Fruit fly (Drosophila melanogaster) whole organism, prepupa: Measurements from ENCODE around the gene CG7573.

Source experiments
- Blimp-1 ChIP-seq: fragments of 200-800 bp; sonication (Bioruptor generic); optimal IDR thresholded peaks from 3 replicates; lab custom pipeline; 2017; ENCODE audit warnings: missing biosample characterization, missing genetic modification characterization, mild to moderate bottlenecking, moderate library complexity, missing genetic modification reagents
- CG10631 ChIP-seq: fragments of 200-800 bp; sonication (Bioruptor generic); optimal IDR thresholded peaks from 2 replicates; lab custom pipeline; 2016; ENCODE audit warnings: missing biosample characterization, missing genetic modification characterization
- CG10669 ChIP-seq: fragments of 200-800 bp; sonication (Bioruptor generic); optimal IDR thresholded peaks from 3 replicates; lab custom pipeline; 2018; ENCODE audit warnings: missing biosample characterization, mild to moderate bottlenecking, missing genetic modification characterization, moderate library complexity
- CG11294 ChIP-seq: fragments of 200-800 bp; sonication (Bioruptor generic); IDR thresholded peaks from 2 replicates; pipeline ENCODE4 v1.3.6; 2022; ENCODE audit warnings: missing biosample characterization, missing genetic modification characterization
- CG11762 ChIP-seq: fragments of 200-800 bp; sonication (Bioruptor generic); optimal IDR thresholded peaks from 3 replicates; lab custom pipeline; 2016; ENCODE audit warnings: missing biosample characterization, missing genetic modification characterization; ENCODE audit not compliant: insufficient read depth
- CG11902 ChIP-seq: fragments of 200-800 bp; sonication (Bioruptor generic); optimal IDR thresholded peaks from 3 replicates; lab custom pipeline; 2016; ENCODE audit warnings: missing biosample characterization, missing genetic modification characterization
- CG15336 ChIP-seq: fragments of 200-800 bp; sonication (Bioruptor generic); IDR thresholded peaks from 2 replicates; pipeline ENCODE4 v1.3.6; 2022; ENCODE audit warnings: missing biosample characterization, missing genetic modification characterization
- CG1621 ChIP-seq: fragments of 200-800 bp; sonication (Bioruptor generic); optimal IDR thresholded peaks from 3 replicates; lab custom pipeline; 2018; ENCODE audit warnings: missing biosample characterization, mild to moderate bottlenecking, missing genetic modification characterization
- CG16779 ChIP-seq: fragments of 200-800 bp; sonication (Bioruptor generic); optimal IDR thresholded peaks from 3 replicates; lab custom pipeline; 2017; ENCODE audit warnings: missing biosample characterization, mild to moderate bottlenecking, missing genetic modification characterization
- CG31627 ChIP-seq: fragments of 200-800 bp; sonication (Bioruptor generic); optimal IDR thresholded peaks from 3 replicates; lab custom pipeline; 2016; ENCODE audit warnings: missing biosample characterization, missing genetic modification characterization
- CG32006 ChIP-seq: fragments of 200-800 bp; sonication (Bioruptor generic); optimal IDR thresholded peaks from 3 replicates; lab custom pipeline; 2017; ENCODE audit warnings: missing biosample characterization, mild to moderate bottlenecking, missing genetic modification characterization
- CG34406 ChIP-seq: fragments of 200-800 bp; sonication (Bioruptor generic); optimal IDR thresholded peaks from 3 replicates; lab custom pipeline; 2016; ENCODE audit warnings: missing biosample characterization, missing genetic modification characterization
- CG3919 ChIP-seq: fragments of 200-800 bp; sonication (Bioruptor generic); optimal IDR thresholded peaks from 3 replicates; lab custom pipeline; 2016; ENCODE audit warnings: missing biosample characterization, missing genetic modification characterization
- CG6163 ChIP-seq: fragments of 200-800 bp; sonication (Bioruptor generic); IDR thresholded peaks from 3 replicates; pipeline ENCODE4 v1.3.6; 2022; ENCODE audit warnings: missing biosample characterization, missing genetic modification characterization
- CG6276 ChIP-seq: fragments of 200-800 bp; sonication (Bioruptor generic); optimal IDR thresholded peaks from 2 replicates; lab custom pipeline; 2017; ENCODE audit warnings: missing biosample characterization, mild to moderate bottlenecking, missing genetic modification characterization
- CG6792 ChIP-seq: fragments of 200-800 bp; sonication (Bioruptor generic); optimal IDR thresholded peaks from 3 replicates; lab custom pipeline; 2016; ENCODE audit warnings: missing biosample characterization, missing genetic modification characterization
- CG6808 ChIP-seq: fragments of 200-800 bp; sonication (Bioruptor generic); optimal IDR thresholded peaks from 3 replicates; lab custom pipeline; 2017; ENCODE audit warnings: missing biosample characterization, missing genetic modification characterization, mild to moderate bottlenecking, moderate library complexity, missing genetic modification reagents
- CG7368 ChIP-seq: fragments of 200-800 bp; sonication (Bioruptor generic); optimal IDR thresholded peaks from 3 replicates; lab custom pipeline; 2016; ENCODE audit warnings: missing biosample characterization, missing genetic modification characterization
- CG8319 ChIP-seq: fragments of 200-800 bp; sonication (Bioruptor generic); optimal IDR thresholded peaks from 3 replicates; lab custom pipeline; 2016; ENCODE audit warnings: missing biosample characterization, missing genetic modification characterization
- CG8632 ChIP-seq: fragments of 200-800 bp; sonication (Bioruptor generic); optimal IDR thresholded peaks from 3 replicates; lab custom pipeline; 2016; ENCODE audit warnings: missing biosample characterization, missing genetic modification characterization
- CG9139 ChIP-seq: fragments of 200-800 bp; sonication (Bioruptor generic); optimal IDR thresholded peaks from 3 replicates; lab custom pipeline; 2017; ENCODE audit warnings: missing biosample characterization, mild to moderate bottlenecking, missing genetic modification characterization
- Eip75B ChIP-seq: fragments of 200-800 bp; sonication (Bioruptor generic); optimal IDR thresholded peaks from 3 replicates; lab custom pipeline; 2016; ENCODE audit warnings: missing biosample characterization, missing genetic modification characterization
- Eip78C ChIP-seq: fragments of 200-800 bp; sonication (Bioruptor generic); peaks from one replicate; lab custom pipeline; 2016; ENCODE audit warnings: missing biosample characterization, missing genetic modification characterization
- Ets21C ChIP-seq: fragments of 200-800 bp; sonication (Bioruptor generic); optimal IDR thresholded peaks from 3 replicates; lab custom pipeline; 2016; ENCODE audit warnings: missing biosample characterization, missing genetic modification characterization
- Ets96B ChIP-seq: fragments of 200-800 bp; optimal IDR thresholded peaks from 2 replicates; lab custom pipeline; 2019; ENCODE audit warnings: missing biosample characterization, mild to moderate bottlenecking, missing genetic modification characterization, moderate library complexity
- Gug ChIP-seq: fragments of 200-800 bp; sonication (Bioruptor generic); IDR thresholded peaks from 2 replicates; pipeline ENCODE4 v1.3.6; 2022; ENCODE audit warnings: missing biosample characterization, missing genetic modification characterization
- Hr38 ChIP-seq: sonication (Bioruptor generic); optimal IDR thresholded peaks from 2 replicates; lab custom pipeline; 2016; ENCODE audit warnings: missing biosample characterization, missing genetic modification characterization
- Hr39 ChIP-seq: fragments of 200-800 bp; sonication (Bioruptor generic); optimal IDR thresholded peaks from 2 replicates; lab custom pipeline; 2016; ENCODE audit warnings: missing biosample characterization, missing genetic modification characterization
- Hr4 ChIP-seq: fragments of 200-800 bp; sonication (Bioruptor generic); optimal IDR thresholded peaks from 3 replicates; lab custom pipeline; 2016; ENCODE audit warnings: missing biosample characterization, missing genetic modification characterization
- Lpt ChIP-seq: fragments of 200-800 bp; sonication (Bioruptor generic); optimal IDR thresholded peaks from 3 replicates; lab custom pipeline; 2016; ENCODE audit warnings: missing biosample characterization, missing genetic modification characterization
- Met ChIP-seq: fragments of 200-800 bp; sonication (Bioruptor generic); optimal IDR thresholded peaks from 3 replicates; lab custom pipeline; 2016; ENCODE audit warnings: missing biosample characterization, missing genetic modification characterization
- OdsH ChIP-seq: fragments of 200-800 bp; sonication (Bioruptor generic); optimal IDR thresholded peaks from 3 replicates; lab custom pipeline; 2016; ENCODE audit warnings: missing biosample characterization, missing genetic modification characterization
- Smox ChIP-seq: fragments of 200-800 bp; sonication (Bioruptor generic); optimal IDR thresholded peaks from 3 replicates; lab custom pipeline; 2016; ENCODE audit warnings: missing biosample characterization, missing genetic modification characterization
- Sox102F ChIP-seq: fragments of 200-800 bp; sonication (Bioruptor generic); optimal IDR thresholded peaks from 2 replicates; lab custom pipeline; 2016; ENCODE audit warnings: missing biosample characterization, mild to moderate bottlenecking, missing genetic modification characterization
- Sox15 ChIP-seq: fragments of 200-800 bp; sonication (Bioruptor generic); optimal IDR thresholded peaks from 3 replicates; lab custom pipeline; 2016; ENCODE audit warnings: missing biosample characterization, missing genetic modification characterization
- achi ChIP-seq: fragments of 200-800 bp; sonication (Bioruptor generic); optimal IDR thresholded peaks from 3 replicates; lab custom pipeline; 2016; ENCODE audit warnings: missing biosample characterization, missing genetic modification characterization
- acj6 ChIP-seq: fragments of 200-800 bp; sonication (Bioruptor generic); optimal IDR thresholded peaks from 3 replicates; lab custom pipeline; 2016; ENCODE audit warnings: missing biosample characterization, missing genetic modification characterization
- dsx ChIP-seq: fragments of 200-800 bp; optimal IDR thresholded peaks from 3 replicates; lab custom pipeline; 2019; ENCODE audit warnings: missing biosample characterization, mild to moderate bottlenecking, missing genetic modification characterization, moderate library complexity; ENCODE audit not compliant: poor library complexity, severe bottlenecking
- eg ChIP-seq: fragments of 200-800 bp; sonication (Bioruptor generic); IDR thresholded peaks from 3 replicates; pipeline ENCODE4 v1.3.6; 2022; ENCODE audit warnings: missing biosample characterization, missing genetic modification characterization
- fd85E ChIP-seq: fragments of 200-800 bp; sonication (Bioruptor generic); optimal IDR thresholded peaks from 3 replicates; lab custom pipeline; 2016; ENCODE audit warnings: missing biosample characterization, missing genetic modification characterization
- fkh ChIP-seq: fragments of 200-800 bp; sonication (Bioruptor generic); optimal IDR thresholded peaks from 3 replicates; lab custom pipeline; 2017; ENCODE audit warnings: missing biosample characterization, mild to moderate bottlenecking, missing genetic modification characterization, moderate library complexity
- lz ChIP-seq: fragments of 200-800 bp; sonication (Bioruptor generic); optimal IDR thresholded peaks from 3 replicates; lab custom pipeline; 2016; ENCODE audit warnings: missing biosample characterization, missing genetic modification characterization
- net ChIP-seq: fragments of 200-800 bp; sonication (Bioruptor generic); optimal IDR thresholded peaks from 3 replicates; lab custom pipeline; 2016; ENCODE audit warnings: missing biosample characterization, missing genetic modification characterization
- pdm3 ChIP-seq: fragments of 200-800 bp; sonication (Bioruptor generic); optimal IDR thresholded peaks from 3 replicates; lab custom pipeline; 2016; ENCODE audit warnings: missing biosample characterization, missing genetic modification characterization
- spab ChIP-seq: fragments of 200-800 bp; sonication (Bioruptor generic); optimal IDR thresholded peaks from 2 replicates; lab custom pipeline; 2017; ENCODE audit warnings: missing biosample characterization, mild to moderate bottlenecking, missing genetic modification characterization, missing genetic modification reagents
- ss ChIP-seq, 2 experiments: fragments of 200-800 bp; sonication (Bioruptor generic); optimal IDR thresholded peaks; 2 replicates in 1 of 2; 3 replicates in 1 of 2; lab custom pipeline; 2017 to 2018; ENCODE audit warnings: mild to moderate bottlenecking in 2 of 2, missing biosample characterization in 2 of 2, missing genetic modification characterization in 2 of 2, moderate library complexity in 1 of 2
- topi ChIP-seq: fragments of 200-800 bp; sonication (Bioruptor generic); optimal IDR thresholded peaks from 3 replicates; lab custom pipeline; 2016; ENCODE audit warnings: missing biosample characterization, missing genetic modification characterization

The CG7573 gene

DNA sequence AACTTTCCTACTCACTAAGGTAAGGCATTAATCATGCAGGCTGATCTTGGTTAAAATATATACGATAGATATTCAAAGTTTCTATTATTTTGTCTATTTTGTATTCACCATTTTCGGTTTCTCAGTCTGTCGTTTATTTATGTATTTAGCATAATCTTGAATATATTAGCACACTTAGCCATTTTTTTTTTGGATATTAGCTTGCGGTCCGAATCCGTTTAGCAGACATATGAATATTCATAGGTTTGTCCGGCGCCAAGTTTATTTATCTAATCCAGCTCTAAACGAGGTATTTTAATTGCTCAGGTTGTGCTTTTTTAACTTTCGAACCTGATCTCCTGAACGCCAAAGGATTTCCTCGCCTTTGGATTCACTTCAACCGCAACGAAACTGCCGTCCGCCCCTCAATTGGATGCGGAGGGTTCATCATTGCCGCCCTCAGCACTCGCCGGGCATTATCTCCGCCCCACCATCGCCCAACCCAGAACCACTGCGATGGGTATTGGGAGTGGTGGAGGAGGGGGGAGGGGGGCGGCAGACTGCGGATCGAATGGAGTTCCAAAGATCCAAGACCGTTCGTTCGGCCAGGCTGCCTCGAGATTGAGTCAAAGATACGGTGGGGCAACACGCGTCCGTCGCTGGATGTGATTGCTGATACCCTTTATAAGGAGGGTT is 11.8 kb downstream of the CG7573 start (continued):
- TF ChIP-seq CG6808 (GFP tag; lab: Kevin White, UChicago) (peak; percentile 31), CG6163 (GFP tag; lab: Robert Waterston, UW) (peak; percentile 71), Blimp-1 (no peak), CG34406 (GFP tag; lab: Kevin White, UChicago) (no peak), Hr39 (GFP tag; lab: Kevin White, UChicago) (no peak), CG8319 (GFP tag; lab: Kevin White, UChicago) (no peak), CG10631 (no peak), dsx (GFP tag; lab: Kevin White, UChicago) (peak; percentile 3), Ets21C (no peak), Smox (no peak), Met (GFP tag; lab: Kevin White, UChicago) (peak; percentile 3), CG15336 (no peak), Gug (GFP tag; lab: Robert Waterston, UW) (peak; percentile 31; the same call in 1 of the 2 replicates), CG31627 (GFP tag; lab: Kevin White, UChicago) (peak; percentile 11), fkh (GFP tag; lab: Kevin White, UChicago) (no peak), topi (GFP tag; lab: Kevin White, UChicago) (peak; percentile 19), CG11902 (GFP tag; lab: Kevin White, UChicago) (no peak), CG10669 (GFP tag; lab: Kevin White, UChicago) (no peak), CG9139 (peak; percentile 42), ss (GFP tag; optimal IDR thresholded peaks at IDR 0.05; lab: Kevin White, UChicago) (peak; percentile 6 to 10), Ets96B (peak; percentile 1), lz (GFP tag; lab: Kevin White, UChicago) (no peak), fd85E (GFP tag; lab: Kevin White, UChicago) (no peak), eg (GFP tag; lab: Robert Waterston, UW) (peak; percentile 13; the same call in 1 of the 3 replicates), CG3919 (peak; percentile 27), pdm3 (GFP tag; lab: Kevin White, UChicago) (no peak), CG11294 (0 out of 2 replicates have a peak, but pooled peaks have one; percentile 23), Sox102F (no peak), OdsH (GFP tag; lab: Kevin White, UChicago) (no peak), Sox15 (no peak), net (GFP tag; lab: Kevin White, UChicago) (no peak)
- TF ChIP-seq, all 60 proteins: peak for 18

DNA sequence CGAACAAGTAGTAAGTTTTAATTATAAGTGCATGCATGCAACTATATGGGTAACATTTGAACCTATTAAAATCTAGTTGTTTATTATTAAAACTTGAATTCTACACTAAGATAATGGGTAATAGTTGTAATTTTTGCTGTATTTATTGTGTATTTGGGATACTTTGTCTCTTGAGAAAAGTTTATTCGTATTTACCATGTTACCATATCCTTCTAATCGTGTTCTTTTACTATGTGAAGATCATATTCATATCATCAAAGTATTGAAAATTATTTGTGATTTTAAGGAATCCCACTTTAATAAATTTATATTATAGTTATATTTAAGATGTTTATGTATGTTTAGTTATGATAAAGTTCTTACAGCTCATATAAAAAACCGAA is 12.3 kb downstream of the CG7573 start:
- TF ChIP-seq CG3919 = no peak
- peak; percentile 3 for TF ChIP-seq achi

DNA sequence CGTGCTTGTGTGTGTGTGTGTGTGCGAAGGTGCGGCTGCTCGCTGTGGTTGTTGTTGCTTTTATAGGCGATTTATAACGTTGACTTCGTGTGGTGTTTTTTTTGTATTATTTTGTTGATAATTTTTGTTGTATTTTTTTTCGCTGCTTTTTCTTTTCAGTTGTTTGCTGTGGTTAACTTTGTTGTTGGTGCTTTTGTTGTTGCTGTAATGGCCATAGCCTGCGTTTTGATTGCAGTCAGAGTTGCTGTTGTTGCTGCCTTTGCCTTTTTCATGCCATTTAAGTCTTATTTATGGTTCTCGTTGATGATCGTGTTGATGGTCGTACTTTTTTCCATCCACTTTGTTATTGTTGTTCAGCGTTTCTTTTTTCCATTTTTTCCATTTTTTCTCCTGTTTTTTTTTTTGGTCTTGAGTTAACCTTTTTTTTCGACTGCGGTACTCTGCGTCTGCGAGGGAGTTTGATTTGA is 13.0 kb downstream of the CG7573 start:
- TF ChIP-seq Eip75B (GFP tag; lab: Kevin White, UChicago) (peak; percentile 77), Hr38 (GFP tag; lab: Kevin White, UChicago) (no peak), Gug (GFP tag; lab: Robert Waterston, UW) (0 out of 2 replicates have a peak, but pooled peaks have one; percentile 21), fkh (GFP tag; lab: Kevin White, UChicago) (no peak), CG6792 (GFP tag; lab: Kevin White, UChicago) (peak; percentile 67), Hr4 (GFP tag; lab: Kevin White, UChicago) (no peak), Lpt (GFP tag; lab: Kevin White, UChicago) (peak; percentile 88), Smox (no peak), CG6276 (peak; percentile 70), CG10669 (GFP tag; lab: Kevin White, UChicago) (peak; percentile 57), lz (GFP tag; lab: Kevin White, UChicago) (no peak), CG8632 (GFP tag; lab: Kevin White, UChicago) (peak; percentile 58), CG11762 (GFP tag; lab: Kevin White, UChicago) (peak; percentile 47), CG7368 (GFP tag; lab: Kevin White, UChicago) (peak; percentile 42), fd85E (GFP tag; lab: Kevin White, UChicago) (peak; percentile 7), Eip78C (peak; percentile 94), eg (GFP tag; lab: Robert Waterston, UW) (peak; percentile 87), CG16779 (tag; lab: Kevin White, UChicago) (peak; percentile 91), CG15336 (peak; percentile 78), acj6 (GFP tag; lab: Kevin White, UChicago) (peak; percentile 26), CG32006 (GFP tag; lab: Kevin White, UChicago) (no peak), CG1621 (peak; percentile 77), achi (peak; percentile 44), CG3919 (peak; percentile 54), ss (GFP tag; optimal IDR thresholded peaks at IDR 0.05; lab: Kevin White, UChicago) (peak; percentile 96 to 99), spab (GFP tag; lab: Kevin White, UChicago) (peak; percentile 87)
